Worm (Caenorhabditis elegans) whole organism, mixed stage, embryonic: ENCODE results near the gene Y54E2A.5.

Experiments
- elt-1 ChIP-seq: sonication (generic microtip); optimal IDR thresholded peaks from 2 replicates; lab custom pipeline; 2017; ENCODE audit warnings: missing genetic modification characterization, mild to moderate bottlenecking, missing compliant biosample characterization, antibody characterized with exemption, moderate library complexity, borderline replicate concordance; ENCODE audit not compliant: insufficient read depth
- elt-3 ChIP-seq: fragments of 150-350 bp; optimal IDR thresholded peaks from 2 replicates; lab custom pipeline; 2014; ENCODE audit warnings: missing biosample characterization, missing genetic modification characterization
- nhr-12 ChIP-seq: fragments of 150-350 bp; optimal IDR thresholded peaks from 2 replicates; lab custom pipeline; 2014; ENCODE audit warnings: missing biosample characterization, missing genetic modification characterization
- nhr-28 ChIP-seq: fragments of 150-350 bp; optimal IDR thresholded peaks from 2 replicates; lab custom pipeline; 2014; ENCODE audit warnings: missing biosample characterization, missing genetic modification characterization
- nhr-76 ChIP-seq: sonication (generic microtip); optimal IDR thresholded peaks from 2 replicates; lab custom pipeline; 2017; ENCODE audit warnings: missing biosample characterization, missing genetic modification characterization
- unc-62 ChIP-seq: fragments of 150-350 bp; optimal IDR thresholded peaks from 2 replicates; lab custom pipeline; 2014; ENCODE audit warnings: missing biosample characterization, missing genetic modification reagents, missing genetic modification characterization
- ztf-11 ChIP-seq: fragments of 150-350 bp; optimal IDR thresholded peaks from 2 replicates; lab custom pipeline; 2014; ENCODE audit warnings: missing biosample characterization, missing genetic modification characterization

DNA sequence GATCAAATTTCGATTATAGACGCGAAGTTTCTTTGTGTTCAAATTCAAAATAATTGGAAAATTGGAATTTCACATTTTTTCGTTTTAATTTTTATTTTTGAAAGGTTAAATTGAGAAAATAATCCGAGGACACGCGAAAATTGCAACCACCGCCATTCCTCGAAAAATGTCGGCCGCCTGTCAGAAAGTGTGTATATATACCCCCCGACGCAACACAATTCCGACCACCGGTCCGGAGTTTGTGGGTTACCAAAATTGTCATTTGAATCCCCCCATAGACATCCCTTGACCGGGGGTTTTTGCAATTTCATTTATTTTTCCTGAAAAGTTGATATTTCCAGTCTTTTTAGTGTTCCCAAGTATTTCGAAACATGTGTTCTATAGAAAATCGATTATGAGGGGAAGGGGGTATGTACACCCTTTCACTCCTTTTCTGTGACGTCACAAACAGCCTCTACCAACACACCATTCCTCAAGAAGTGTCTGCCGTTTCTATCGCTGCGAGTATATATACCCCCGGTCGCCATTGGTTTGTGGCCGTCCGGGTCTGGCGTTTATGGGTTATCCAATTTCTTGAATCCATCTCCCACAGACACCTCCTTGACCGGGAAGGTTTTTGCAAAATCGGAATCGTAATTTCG, 46.8 kb upstream of the Y54E2A.5 start, which contains the start of gene W01D2.3:
- TF ChIP-seq elt-3 = peak; percentile 23
- TF ChIP-seq elt-1 (tag; lab: Kevin White, UChicago) = no peak
- peak; percentile 14 for TF ChIP-seq ztf-11 (tag; lab: Kevin White, UChicago)
- TF ChIP-seq nhr-28 (tag; lab: Kevin White, UChicago) = peak; percentile 29
- peak; percentile 6 for TF ChIP-seq nhr-76 (tag; lab: Kevin White, UChicago)
- peak; percentile 63 for TF ChIP-seq unc-62 (GFP tag; lab: Kevin White, UChicago)
- peak; percentile 22 for TF ChIP-seq nhr-12 (tag; lab: Kevin White, UChicago)
